Fruit fly (Drosophila melanogaster) whole organism, embryonic: ENCODE data around the gene Jupiter.
A peak's percentile ranks its signal among the peaks of the same experiment; 100 is the strongest.

Experiments used
- Ada2b ChIP-seq: fragments of 200-800 bp; sonication (Bioruptor generic); IDR thresholded peaks from 2 replicates; pipeline ENCODE4 v1.3.6; 2022; ENCODE audit warnings: missing biosample characterization, missing genetic modification characterization
- CG10321 ChIP-seq: fragments of 200-800 bp; sonication (Bioruptor generic); IDR thresholded peaks from 2 replicates; pipeline ENCODE4 v1.3.6; 2022; ENCODE audit warnings: missing biosample characterization, missing genetic modification characterization
- CG12071 ChIP-seq: fragments of 200-800 bp; sonication (Bioruptor generic); optimal IDR thresholded peaks from 3 replicates; lab custom pipeline; 2018; ENCODE audit warnings: missing biosample characterization, mild to moderate bottlenecking, missing genetic modification characterization
- CG12236 ChIP-seq: fragments of 200-800 bp; sonication (Bioruptor generic); optimal IDR thresholded peaks from 2 replicates; lab custom pipeline; 2016; ENCODE audit warnings: missing biosample characterization, missing genetic modification characterization
- CG13123 ChIP-seq: fragments of 200-800 bp; sonication (Bioruptor generic); optimal IDR thresholded peaks from 2 replicates; lab custom pipeline; 2016; ENCODE audit warnings: missing biosample characterization, missing genetic modification characterization
- CG14050 ChIP-seq: fragments of 200-800 bp; sonication (Bioruptor generic); IDR thresholded peaks from 3 replicates; pipeline ENCODE4 v1.3.6; 2022; ENCODE audit warnings: missing biosample characterization, missing genetic modification characterization
- CG14710 ChIP-seq: fragments of 200-800 bp; sonication (Bioruptor generic); optimal IDR thresholded peaks from 3 replicates; lab custom pipeline; 2019; ENCODE audit warnings: missing biosample characterization, mild to moderate bottlenecking, missing genetic modification characterization, moderate library complexity
- CG15269 ChIP-seq: fragments of 200-800 bp; sonication (Bioruptor generic); optimal IDR thresholded peaks from 2 replicates; lab custom pipeline; 2018; ENCODE audit warnings: missing biosample characterization, mild to moderate bottlenecking, missing genetic modification characterization, moderate library complexity
- CG18476 ChIP-seq: fragments of 200-800 bp; sonication (Bioruptor generic); optimal IDR thresholded peaks from 2 replicates; lab custom pipeline; 2016; ENCODE audit warnings: missing biosample characterization, mild to moderate bottlenecking, missing genetic modification characterization
- CG4617 ChIP-seq: fragments of 200-800 bp; sonication (Bioruptor generic); optimal IDR thresholded peaks from 3 replicates; lab custom pipeline; 2016; ENCODE audit warnings: missing biosample characterization, missing genetic modification characterization, borderline replicate concordance
- CG4707 ChIP-seq: fragments of 200-800 bp; sonication (Bioruptor generic); optimal IDR thresholded peaks from 2 replicates; lab custom pipeline; 2018; ENCODE audit warnings: missing biosample characterization, mild to moderate bottlenecking, missing genetic modification characterization, moderate library complexity
- CG7357 ChIP-seq: fragments of 200-800 bp; sonication (Bioruptor generic); IDR thresholded peaks from 3 replicates; pipeline ENCODE4 v1.3.6; 2022; ENCODE audit warnings: missing biosample characterization, missing genetic modification characterization
- CG7556 ChIP-seq: fragments of 200-800 bp; sonication (Bioruptor generic); optimal IDR thresholded peaks from 2 replicates; lab custom pipeline; 2017; ENCODE audit warnings: missing biosample characterization, mild to moderate bottlenecking, missing genetic modification characterization
- CG8281 ChIP-seq: fragments of 200-800 bp; sonication (Bioruptor generic); optimal IDR thresholded peaks from 2 replicates; lab custom pipeline; 2018; ENCODE audit warnings: missing biosample characterization, mild to moderate bottlenecking, missing genetic modification characterization, moderate library complexity
- CG8359 ChIP-seq: fragments of 200-800 bp; sonication (Bioruptor generic); optimal IDR thresholded peaks from 2 replicates; lab custom pipeline; 2017; ENCODE audit warnings: missing biosample characterization, mild to moderate bottlenecking, missing genetic modification characterization, borderline replicate concordance
- CG9876 ChIP-seq: fragments of 200-800 bp; sonication (Bioruptor generic); optimal IDR thresholded peaks from 2 replicates; lab custom pipeline; 2016; ENCODE audit warnings: missing biosample characterization, missing genetic modification characterization
- Drgx ChIP-seq: fragments of 200-800 bp; sonication (Bioruptor generic); IDR thresholded peaks from 2 replicates; pipeline ENCODE4 v1.3.6; 2022; ENCODE audit warnings: missing biosample characterization, missing genetic modification characterization
- Eip74EF ChIP-seq, 2 experiments: fragments of 200-800 bp in 1 of 2; fragments of >200 bp in 1 of 2; sonication (Bioruptor generic) in 1 of 2; optimal IDR thresholded peaks; 2 replicates each; lab custom pipeline; 2017 to 2019; ENCODE audit warnings: missing biosample characterization in 2 of 2, missing genetic modification characterization in 2 of 2, mild to moderate bottlenecking in 1 of 2, moderate library complexity in 1 of 2
- Hey ChIP-seq: fragments of 200-800 bp; sonication (Bioruptor generic); optimal IDR thresholded peaks from 3 replicates; lab custom pipeline; 2018; ENCODE audit warnings: missing biosample characterization, mild to moderate bottlenecking, missing genetic modification characterization
- Hmr ChIP-seq: fragments of 200-800 bp; sonication (Bioruptor generic); optimal IDR thresholded peaks from 3 replicates; lab custom pipeline; 2017; ENCODE audit warnings: mild to moderate bottlenecking, missing biosample characterization, missing genetic modification reagents, missing genetic modification characterization
- NFAT ChIP-seq: fragments of 200-800 bp; sonication (Bioruptor generic); IDR thresholded peaks from 2 replicates; pipeline ENCODE4 v1.3.6; 2022; ENCODE audit warnings: missing biosample characterization, missing genetic modification characterization
- Optix ChIP-seq: fragments of 200-800 bp; sonication (Bioruptor generic); IDR thresholded peaks from 3 replicates; pipeline ENCODE4 v1.3.6; 2022; ENCODE audit warnings: missing biosample characterization, missing genetic modification characterization
- Sox100B ChIP-seq: fragments of 200-800 bp; sonication (Bioruptor generic); optimal IDR thresholded peaks from 3 replicates; lab custom pipeline; 2018; ENCODE audit warnings: missing biosample characterization, mild to moderate bottlenecking, missing genetic modification characterization
- Ssrp ChIP-seq: fragments of 200-800 bp; sonication (Bioruptor generic); optimal IDR thresholded peaks from 2 replicates; lab custom pipeline; 2018; ENCODE audit warnings: missing biosample characterization, mild to moderate bottlenecking, missing genetic modification characterization, moderate library complexity
- Vsx1 ChIP-seq: fragments of 200-800 bp; sonication (Bioruptor generic); optimal IDR thresholded peaks from 2 replicates; lab custom pipeline; 2017; ENCODE audit warnings: missing biosample characterization, mild to moderate bottlenecking, missing genetic modification characterization, missing genetic modification reagents
- Xbp1 ChIP-seq: fragments of 200-800 bp; sonication (Bioruptor generic); optimal IDR thresholded peaks from 3 replicates; lab custom pipeline; 2016; ENCODE audit warnings: missing biosample characterization, mild to moderate bottlenecking, missing genetic modification characterization
- ato ChIP-seq: fragments of 200-800 bp; sonication (Bioruptor generic); IDR thresholded peaks from 2 replicates; pipeline ENCODE4 v1.3.6; 2022; ENCODE audit warnings: missing biosample characterization, missing genetic modification characterization; ENCODE audit not compliant: partially characterized antibody
- bab2 ChIP-seq: fragments of 200-800 bp; sonication (Bioruptor generic); optimal IDR thresholded peaks from 2 replicates; lab custom pipeline; 2016; ENCODE audit warnings: missing biosample characterization, missing genetic modification characterization
- bcd ChIP-seq: fragments of 200-800 bp; sonication (Bioruptor generic); optimal IDR thresholded peaks from 2 replicates; lab custom pipeline; 2017; ENCODE audit warnings: missing biosample characterization, mild to moderate bottlenecking, missing genetic modification characterization
- bowl ChIP-seq: fragments of 200-800 bp; sonication (Bioruptor generic); IDR thresholded peaks from 2 replicates; pipeline ENCODE4 v1.3.6; 2022; ENCODE audit warnings: missing biosample characterization, missing genetic modification characterization
- cad ChIP-seq: fragments of >200 bp; optimal IDR thresholded peaks from 2 replicates; lab custom pipeline; 2017; ENCODE audit warnings: missing biosample characterization, missing genetic modification characterization
- dpn ChIP-seq, 2 experiments: fragments of 200-800 bp; sonication (Bioruptor generic); optimal IDR thresholded peaks; 3 replicates each; lab custom pipeline; 2016; ENCODE audit warnings: missing biosample characterization in 2 of 2, missing genetic modification characterization in 2 of 2
- ftz-f1 ChIP-seq: fragments of 200-800 bp; sonication (Bioruptor generic); optimal IDR thresholded peaks from 2 replicates; lab custom pipeline; 2016; ENCODE audit warnings: missing biosample characterization, missing genetic modification characterization
- grn ChIP-seq: fragments of 200-800 bp; sonication (Bioruptor generic); optimal IDR thresholded peaks from 3 replicates; lab custom pipeline; 2017; ENCODE audit warnings: missing biosample characterization, missing genetic modification characterization
- gro ChIP-seq: fragments of 200-800 bp; sonication (Bioruptor generic); optimal IDR thresholded peaks from 2 replicates; lab custom pipeline; 2016; ENCODE audit warnings: missing biosample characterization, missing genetic modification characterization
- gsb ChIP-seq: fragments of 200-800 bp; sonication (Bioruptor generic); IDR thresholded peaks from 2 replicates; pipeline ENCODE4 v1.3.6; 2022; ENCODE audit warnings: missing biosample characterization, missing genetic modification characterization
- gsb-n ChIP-seq: fragments of 200-800 bp; sonication (Bioruptor generic); optimal IDR thresholded peaks from 3 replicates; lab custom pipeline; 2018; ENCODE audit warnings: missing biosample characterization, mild to moderate bottlenecking, missing genetic modification characterization
- hth ChIP-seq: fragments of >200 bp; optimal IDR thresholded peaks from 2 replicates; lab custom pipeline; 2017; ENCODE audit warnings: inconsistent platforms
- ken ChIP-seq: fragments of 200-800 bp; sonication (Bioruptor generic); IDR thresholded peaks from 3 replicates; pipeline ENCODE4 v1.3.6; 2022; ENCODE audit warnings: missing biosample characterization, missing genetic modification characterization
- kni ChIP-seq: fragments of 200-800 bp; sonication (Bioruptor generic); optimal IDR thresholded peaks from 3 replicates; lab custom pipeline; 2017; ENCODE audit warnings: mild to moderate bottlenecking, missing biosample characterization, missing genetic modification reagents, missing genetic modification characterization
- maf-S ChIP-seq: fragments of 200-800 bp; sonication (Bioruptor generic); optimal IDR thresholded peaks from 2 replicates; lab custom pipeline; 2016; ENCODE audit warnings: missing biosample characterization, missing genetic modification characterization
- odd ChIP-seq: fragments of 200-800 bp; sonication (Bioruptor generic); optimal IDR thresholded peaks from 2 replicates; lab custom pipeline; 2017; ENCODE audit warnings: missing biosample characterization, mild to moderate bottlenecking, missing genetic modification characterization
- otp ChIP-seq: fragments of 200-800 bp; sonication (Bioruptor generic); IDR thresholded peaks from 3 replicates; pipeline ENCODE4, ENCODE4 v1.3.6; 2022; ENCODE audit warnings: missing biosample characterization, missing genetic modification characterization
- salm ChIP-seq: fragments of 200-800 bp; sonication (Bioruptor generic); optimal IDR thresholded peaks from 2 replicates; lab custom pipeline; 2018; ENCODE audit warnings: missing biosample characterization, mild to moderate bottlenecking, missing genetic modification characterization
- sc ChIP-seq, 3 experiments: fragments of >200 bp in 2 of 3; fragments of 200-800 bp in 1 of 3; sonication (Bioruptor generic) in 1 of 3; optimal IDR thresholded peaks; 2 replicates in 2 of 3; 3 replicates in 1 of 3; lab custom pipeline; 2017; ENCODE audit warnings: mild to moderate bottlenecking in 1 of 3, missing biosample characterization in 1 of 3, missing genetic modification characterization in 1 of 3, missing genetic modification reagents in 1 of 3
- scrt ChIP-seq: fragments of 200-800 bp; sonication (Bioruptor generic); optimal IDR thresholded peaks from 2 replicates; lab custom pipeline; 2018; ENCODE audit warnings: missing biosample characterization, mild to moderate bottlenecking, missing genetic modification characterization, moderate library complexity
- sima ChIP-seq: fragments of 200-800 bp; sonication (Bioruptor generic); optimal IDR thresholded peaks from 2 replicates; lab custom pipeline; 2016; ENCODE audit warnings: missing biosample characterization, missing genetic modification characterization
- sna ChIP-seq: fragments of 200-800 bp; sonication (Bioruptor generic); IDR thresholded peaks from 2 replicates; pipeline ENCODE4 v1.3.6; 2022; ENCODE audit warnings: missing biosample characterization, missing genetic modification characterization; ENCODE audit not compliant: partially characterized antibody
- tap ChIP-seq: fragments of 200-800 bp; optimal IDR thresholded peaks from 3 replicates; lab custom pipeline; 2019; ENCODE audit warnings: missing biosample characterization, mild to moderate bottlenecking, missing genetic modification characterization, moderate library complexity
- tio ChIP-seq: fragments of 200-800 bp; sonication (Bioruptor generic); optimal IDR thresholded peaks from 2 replicates; lab custom pipeline; 2017; ENCODE audit warnings: missing biosample characterization, missing genetic modification characterization, inconsistent platforms

Gene Jupiter

DNA sequence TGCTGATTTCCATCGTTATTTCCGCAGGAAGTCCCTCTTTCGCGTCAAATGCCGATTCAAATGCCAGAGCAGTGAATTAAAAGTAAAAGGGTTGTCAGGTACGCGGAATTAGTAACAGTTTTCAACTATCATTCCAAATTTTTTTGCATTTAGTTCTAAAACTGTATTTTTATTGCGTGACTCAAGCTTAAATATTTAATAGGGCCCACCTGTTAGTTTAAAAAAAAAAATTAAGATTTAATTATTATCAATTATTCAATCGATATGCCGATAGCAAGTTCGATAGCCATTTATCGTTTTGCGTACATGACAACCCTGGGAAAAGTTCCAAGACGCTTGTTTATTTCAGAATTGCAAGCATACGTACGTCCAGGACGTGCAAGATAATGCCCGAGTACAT, 3.3 kb upstream of the Jupiter start, which contains the start of gene CG14711 (continued):
- peak; percentile 83 for TF ChIP-seq bab2 (GFP tag; lab: Kevin White, UChicago)
- TF ChIP-seq CG15269 (tag; lab: Kevin White, UChicago): no peak
- no peak for TF ChIP-seq odd (GFP tag; lab: Kevin White, UChicago)
- peak; percentile 82 for TF ChIP-seq Ada2b (GFP tag; lab: Robert Waterston, UW)
- peak; percentile 33 for TF ChIP-seq CG4707
- peak; percentile 68 for TF ChIP-seq CG13123 (GFP tag; lab: Kevin White, UChicago)
- TF ChIP-seq bowl (GFP tag; lab: Robert Waterston, UW): peak; percentile 74; the same call in 1 of the 2 replicates
- TF ChIP-seq hth (lab: Kevin White, UChicago): no peak
- TF ChIP-seq CG8281 (tag; lab: Kevin White, UChicago): no peak
- TF ChIP-seq CG7357: peak; percentile 62; the same call in 2 of the 3 replicates
- peak; percentile 39 for TF ChIP-seq maf-S (GFP tag; lab: Kevin White, UChicago)
- peak; percentile 61 for TF ChIP-seq scrt (GFP tag; lab: Kevin White, UChicago)
- no peak for TF ChIP-seq Vsx1 (GFP tag; lab: Kevin White, UChicago)
- TF ChIP-seq gsb (GFP tag; lab: Robert Waterston, UW): 0 out of 2 replicates have a peak, but pooled peaks have one; percentile 28
- no peak for TF ChIP-seq Sox100B (GFP tag; lab: Kevin White, UChicago)
- no peak for TF ChIP-seq sc (optimal IDR thresholded peaks at IDR 0.05; lab: Kevin White, UChicago)
- peak; percentile 24 for TF ChIP-seq sc (GFP tag; optimal IDR thresholded peaks at IDR 0.05; lab: Kevin White, UChicago)
- TF ChIP-seq gsb-n (tag; lab: Kevin White, UChicago): no peak
- TF ChIP-seq sna (GFP tag; lab: Robert Waterston, UW): peak; percentile 86; the same call in 1 of the 2 replicates
- TF ChIP-seq cad (GFP tag; lab: Kevin White, UChicago): no peak
- TF ChIP-seq bcd: peak; percentile 80
- peak; percentile 78 for TF ChIP-seq tap (tag; lab: Kevin White, UChicago)
- TF ChIP-seq Drgx: peak; percentile 67
- TF ChIP-seq CG9876 (GFP tag; lab: Kevin White, UChicago): peak; percentile 54
- TF ChIP-seq Hey (tag; lab: Kevin White, UChicago): no peak
- TF ChIP-seq kni: peak; percentile 69
- peak; percentile 80 for TF ChIP-seq Ssrp (tag; lab: Kevin White, UChicago)
- TF ChIP-seq Hmr (GFP tag; lab: Kevin White, UChicago): no peak
- TF ChIP-seq gro (GFP tag; lab: Kevin White, UChicago): peak; percentile 43
- peak; percentile 79 for TF ChIP-seq salm (tag; lab: Kevin White, UChicago)
- TF ChIP-seq CG10321 (GFP tag; lab: Robert Waterston, UW): peak; percentile 30; the same call in 1 of the 2 replicates
- no peak for TF ChIP-seq sima (GFP tag; lab: Kevin White, UChicago)
- TF ChIP-seq CG8359 (GFP tag; lab: Kevin White, UChicago): peak; percentile 37
- peak; percentile 83 for TF ChIP-seq CG7556
- no peak for TF ChIP-seq tio
- TF ChIP-seq Eip74EF (GFP tag; optimal IDR thresholded peaks at IDR 0.05; lab: Kevin White, UChicago): no peak
- peak; percentile 93 for TF ChIP-seq CG4617 (GFP tag; lab: Kevin White, UChicago)
- peak; percentile 80 for TF ChIP-seq CG18476 (GFP tag; lab: Kevin White, UChicago)
- peak; percentile 75 for TF ChIP-seq CG14050 (GFP tag; lab: Robert Waterston, UW)
- peak; percentile 58 for TF ChIP-seq grn (GFP tag; lab: Kevin White, UChicago)
- peak; percentile 83 for TF ChIP-seq otp (GFP tag; lab: Robert Waterston, UW)
- peak; percentile 84 for TF ChIP-seq NFAT (GFP tag; lab: Robert Waterston, UW)
- no peak; the same call in none of the 2 replicates for TF ChIP-seq ato (GFP tag; lab: Robert Waterston, UW)
- peak; percentile 92 for TF ChIP-seq Xbp1 (GFP tag; lab: Kevin White, UChicago)
- TF ChIP-seq ftz-f1: peak; percentile 40
- peak; percentile 67 to 89 for TF ChIP-seq dpn (GFP tag; optimal IDR thresholded peaks at IDR 0.05; lab: Kevin White, UChicago)
- peak; percentile 98 for TF ChIP-seq CG14710 (tag; lab: Kevin White, UChicago)
- no peak for TF ChIP-seq CG12071 (GFP tag; lab: Kevin White, UChicago)
- peak; percentile 53; the same call in 1 of the 3 replicates for TF ChIP-seq Optix
- no peak for TF ChIP-seq CG12236 (GFP tag; lab: Kevin White, UChicago)
- peak; percentile 65; the same call in 1 of the 3 replicates for TF ChIP-seq ken (GFP tag; lab: Robert Waterston, UW)
